Fruit fly (Drosophila melanogaster) whole organism, prepupa: ENCODE data around the gene CG18661.

Experiments used
- CG10669 ChIP-seq: fragments of 200-800 bp; sonication (Bioruptor generic); optimal IDR thresholded peaks from 3 replicates; lab custom pipeline; 2018; ENCODE audit warnings: missing biosample characterization, mild to moderate bottlenecking, missing genetic modification characterization, moderate library complexity
- CG11762 ChIP-seq: fragments of 200-800 bp; sonication (Bioruptor generic); optimal IDR thresholded peaks from 3 replicates; lab custom pipeline; 2016; ENCODE audit warnings: missing biosample characterization, missing genetic modification characterization; ENCODE audit not compliant: insufficient read depth
- CG15336 ChIP-seq: fragments of 200-800 bp; sonication (Bioruptor generic); IDR thresholded peaks from 2 replicates; pipeline ENCODE4 v1.3.6; 2022; ENCODE audit warnings: missing biosample characterization, missing genetic modification characterization
- CG3032 ChIP-seq: fragments of 200-800 bp; optimal IDR thresholded peaks from 2 replicates; lab custom pipeline; 2019; ENCODE audit warnings: missing biosample characterization, mild to moderate bottlenecking, missing genetic modification characterization, moderate library complexity
- CG32006 ChIP-seq: fragments of 200-800 bp; sonication (Bioruptor generic); optimal IDR thresholded peaks from 3 replicates; lab custom pipeline; 2017; ENCODE audit warnings: missing biosample characterization, mild to moderate bottlenecking, missing genetic modification characterization
- CG3919 ChIP-seq: fragments of 200-800 bp; sonication (Bioruptor generic); optimal IDR thresholded peaks from 3 replicates; lab custom pipeline; 2016; ENCODE audit warnings: missing biosample characterization, missing genetic modification characterization
- CG4318 ChIP-seq: fragments of 200-800 bp; sonication (Bioruptor generic); optimal IDR thresholded peaks from 3 replicates; lab custom pipeline; 2017; ENCODE audit warnings: missing biosample characterization, mild to moderate bottlenecking, missing genetic modification characterization
- CG6163 ChIP-seq: fragments of 200-800 bp; sonication (Bioruptor generic); IDR thresholded peaks from 3 replicates; pipeline ENCODE4 v1.3.6; 2022; ENCODE audit warnings: missing biosample characterization, missing genetic modification characterization
- CG6792 ChIP-seq: fragments of 200-800 bp; sonication (Bioruptor generic); optimal IDR thresholded peaks from 3 replicates; lab custom pipeline; 2016; ENCODE audit warnings: missing biosample characterization, missing genetic modification characterization
- CG6854 ChIP-seq: fragments of 200-800 bp; sonication (Bioruptor generic); optimal IDR thresholded peaks from 2 replicates; lab custom pipeline; 2017; ENCODE audit warnings: missing biosample characterization, mild to moderate bottlenecking, missing genetic modification characterization
- CG7368 ChIP-seq: fragments of 200-800 bp; sonication (Bioruptor generic); optimal IDR thresholded peaks from 3 replicates; lab custom pipeline; 2016; ENCODE audit warnings: missing biosample characterization, missing genetic modification characterization
- CG8119 ChIP-seq: fragments of 200-800 bp; sonication (Bioruptor generic); IDR thresholded peaks from 3 replicates; pipeline ENCODE4 v1.3.6; 2022; ENCODE audit warnings: missing biosample characterization, missing genetic modification characterization
- CG8319 ChIP-seq: fragments of 200-800 bp; sonication (Bioruptor generic); optimal IDR thresholded peaks from 3 replicates; lab custom pipeline; 2016; ENCODE audit warnings: missing biosample characterization, missing genetic modification characterization
- CG9139 ChIP-seq: fragments of 200-800 bp; sonication (Bioruptor generic); optimal IDR thresholded peaks from 3 replicates; lab custom pipeline; 2017; ENCODE audit warnings: missing biosample characterization, mild to moderate bottlenecking, missing genetic modification characterization
- Eip78C ChIP-seq: fragments of 200-800 bp; sonication (Bioruptor generic); peaks from one replicate; lab custom pipeline; 2016; ENCODE audit warnings: missing biosample characterization, missing genetic modification characterization
- Eip93F ChIP-seq: fragments of 200-800 bp; sonication (Bioruptor generic); optimal IDR thresholded peaks from 2 replicates; lab custom pipeline; 2016; ENCODE audit warnings: missing biosample characterization, mild to moderate bottlenecking, missing genetic modification characterization
- Ets21C ChIP-seq: fragments of 200-800 bp; sonication (Bioruptor generic); optimal IDR thresholded peaks from 3 replicates; lab custom pipeline; 2016; ENCODE audit warnings: missing biosample characterization, missing genetic modification characterization
- Ets96B ChIP-seq: fragments of 200-800 bp; optimal IDR thresholded peaks from 2 replicates; lab custom pipeline; 2019; ENCODE audit warnings: missing biosample characterization, mild to moderate bottlenecking, missing genetic modification characterization, moderate library complexity
- Gug ChIP-seq: fragments of 200-800 bp; sonication (Bioruptor generic); IDR thresholded peaks from 2 replicates; pipeline ENCODE4 v1.3.6; 2022; ENCODE audit warnings: missing biosample characterization, missing genetic modification characterization
- Hr39 ChIP-seq: fragments of 200-800 bp; sonication (Bioruptor generic); optimal IDR thresholded peaks from 2 replicates; lab custom pipeline; 2016; ENCODE audit warnings: missing biosample characterization, missing genetic modification characterization
- Hr4 ChIP-seq: fragments of 200-800 bp; sonication (Bioruptor generic); optimal IDR thresholded peaks from 3 replicates; lab custom pipeline; 2016; ENCODE audit warnings: missing biosample characterization, missing genetic modification characterization
- Lpt ChIP-seq: fragments of 200-800 bp; sonication (Bioruptor generic); optimal IDR thresholded peaks from 3 replicates; lab custom pipeline; 2016; ENCODE audit warnings: missing biosample characterization, missing genetic modification characterization
- Met ChIP-seq: fragments of 200-800 bp; sonication (Bioruptor generic); optimal IDR thresholded peaks from 3 replicates; lab custom pipeline; 2016; ENCODE audit warnings: missing biosample characterization, missing genetic modification characterization
- OdsH ChIP-seq: fragments of 200-800 bp; sonication (Bioruptor generic); optimal IDR thresholded peaks from 3 replicates; lab custom pipeline; 2016; ENCODE audit warnings: missing biosample characterization, missing genetic modification characterization
- Smox ChIP-seq: fragments of 200-800 bp; sonication (Bioruptor generic); optimal IDR thresholded peaks from 3 replicates; lab custom pipeline; 2016; ENCODE audit warnings: missing biosample characterization, missing genetic modification characterization
- Sox102F ChIP-seq: fragments of 200-800 bp; sonication (Bioruptor generic); optimal IDR thresholded peaks from 2 replicates; lab custom pipeline; 2016; ENCODE audit warnings: missing biosample characterization, mild to moderate bottlenecking, missing genetic modification characterization
- Sox15 ChIP-seq: fragments of 200-800 bp; sonication (Bioruptor generic); optimal IDR thresholded peaks from 3 replicates; lab custom pipeline; 2016; ENCODE audit warnings: missing biosample characterization, missing genetic modification characterization
- eg ChIP-seq: fragments of 200-800 bp; sonication (Bioruptor generic); IDR thresholded peaks from 3 replicates; pipeline ENCODE4 v1.3.6; 2022; ENCODE audit warnings: missing biosample characterization, missing genetic modification characterization
- fd85E ChIP-seq: fragments of 200-800 bp; sonication (Bioruptor generic); optimal IDR thresholded peaks from 3 replicates; lab custom pipeline; 2016; ENCODE audit warnings: missing biosample characterization, missing genetic modification characterization
- fkh ChIP-seq: fragments of 200-800 bp; sonication (Bioruptor generic); optimal IDR thresholded peaks from 3 replicates; lab custom pipeline; 2017; ENCODE audit warnings: missing biosample characterization, mild to moderate bottlenecking, missing genetic modification characterization, moderate library complexity
- pdm3 ChIP-seq: fragments of 200-800 bp; sonication (Bioruptor generic); optimal IDR thresholded peaks from 3 replicates; lab custom pipeline; 2016; ENCODE audit warnings: missing biosample characterization, missing genetic modification characterization
- salr ChIP-seq, 2 experiments: fragments of 200-800 bp; sonication (Bioruptor generic); optimal IDR thresholded peaks; 3 replicates each; lab custom pipeline; 2016 to 2018; ENCODE audit warnings: missing biosample characterization in 2 of 2, missing genetic modification characterization in 2 of 2, mild to moderate bottlenecking in 1 of 2
- ss ChIP-seq, 2 experiments: fragments of 200-800 bp; sonication (Bioruptor generic); optimal IDR thresholded peaks; 2 replicates in 1 of 2; 3 replicates in 1 of 2; lab custom pipeline; 2017 to 2018; ENCODE audit warnings: mild to moderate bottlenecking in 2 of 2, missing biosample characterization in 2 of 2, missing genetic modification characterization in 2 of 2, moderate library complexity in 1 of 2
- svp ChIP-seq: fragments of 200-800 bp; sonication (Bioruptor generic); peaks from one replicate; lab custom pipeline; 2016; ENCODE audit warnings: missing biosample characterization, missing genetic modification characterization
- vri ChIP-seq: fragments of 200-800 bp; sonication (Bioruptor generic); optimal IDR thresholded peaks from 3 replicates; lab custom pipeline; 2016; ENCODE audit warnings: missing biosample characterization, mild to moderate bottlenecking, missing genetic modification characterization

Gene CG18661

dm6 chr2L:8952194-8953037 lies 45.0 kb upstream of the CG18661 start (continued):
- peak; percentile 76 for TF ChIP-seq CG6163
- TF ChIP-seq fd85E: peak; percentile 40
- TF ChIP-seq Ets21C (GFP tag; lab: Kevin White, UChicago): peak; percentile 54
- peak; percentile 67 for TF ChIP-seq CG6792 (GFP tag; lab: Kevin White, UChicago)
- TF ChIP-seq Smox: peak; percentile 55
- TF ChIP-seq Hr39 (GFP tag; lab: Kevin White, UChicago): peak; percentile 66
- no peak for TF ChIP-seq CG6854 (GFP tag; lab: Kevin White, UChicago)
- peak; percentile 33 for TF ChIP-seq CG10669 (GFP tag; lab: Kevin White, UChicago)
- peak; percentile 77 for TF ChIP-seq Sox102F
- TF ChIP-seq CG8319 (GFP tag; lab: Kevin White, UChicago): peak; percentile 36
- TF ChIP-seq eg (GFP tag; lab: Robert Waterston, UW): peak; percentile 42; the same call in 1 of the 3 replicates
- TF ChIP-seq CG11762 (GFP tag; lab: Kevin White, UChicago): peak; percentile 41
- peak; percentile 40 for TF ChIP-seq Lpt (GFP tag; lab: Kevin White, UChicago)
- peak; percentile 31 for TF ChIP-seq CG7368 (GFP tag; lab: Kevin White, UChicago)
- TF ChIP-seq CG32006 (GFP tag; lab: Kevin White, UChicago): peak; percentile 54
- TF ChIP-seq CG15336: peak; percentile 65
- no peak; the same call in 2 of the 3 replicates for TF ChIP-seq CG8119 (GFP tag; lab: Robert Waterston, UW)
- no peak for TF ChIP-seq CG4318 (GFP tag; lab: Kevin White, UChicago)
- TF ChIP-seq vri (GFP tag; lab: Kevin White, UChicago): peak; percentile 80
- TF ChIP-seq Gug (GFP tag; lab: Robert Waterston, UW): peak; percentile 65
- TF ChIP-seq CG3919: peak; percentile 61
- peak; percentile 70 for TF ChIP-seq pdm3 (GFP tag; lab: Kevin White, UChicago)
- TF ChIP-seq OdsH: peak; percentile 64
- TF ChIP-seq CG9139 (GFP tag; lab: Kevin White, UChicago): no peak
- TF ChIP-seq Met (GFP tag; lab: Kevin White, UChicago): peak; percentile 65
- no peak for TF ChIP-seq ss (GFP tag; optimal IDR thresholded peaks at IDR 0.05; lab: Kevin White, UChicago)
- TF ChIP-seq Ets96B (tag; lab: Kevin White, UChicago): no peak
- TF ChIP-seq salr (GFP tag; optimal IDR thresholded peaks at IDR 0.05; lab: Kevin White, UChicago): peak in 1 of 2 experiments; percentile 32

dm6 chr2L:8955597-8956335 lies 41.6 kb upstream of the CG18661 start:
- TF ChIP-seq Hr39 (GFP tag; lab: Kevin White, UChicago) (no peak), Sox15 (GFP tag; lab: Kevin White, UChicago) (no peak), fkh (GFP tag; lab: Kevin White, UChicago) (peak; percentile 66)

DNA sequence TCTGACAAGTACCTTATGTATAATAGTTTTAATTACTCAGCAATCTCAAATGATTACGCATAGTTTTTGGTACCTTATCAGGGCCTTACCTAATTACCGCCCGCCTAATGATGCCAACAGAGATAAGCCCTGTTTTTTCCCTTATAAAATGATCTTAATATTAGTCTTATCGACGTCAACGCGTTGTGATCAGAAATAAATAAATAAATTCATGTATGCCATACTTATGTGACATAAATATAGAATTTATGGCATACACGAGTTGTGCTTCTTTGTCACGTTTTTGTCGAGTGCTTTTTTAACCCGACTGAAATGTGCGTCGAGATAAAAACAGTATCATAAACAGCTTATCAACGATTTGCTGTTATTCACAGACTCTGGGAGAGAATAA lies 41.1 kb upstream of the CG18661 start:
- TF ChIP-seq CG32006 (GFP tag; lab: Kevin White, UChicago) (no peak), Eip78C (GFP tag; lab: Kevin White, UChicago) (peak; percentile 25), Eip93F (no peak), CG6163 (no peak), Met (GFP tag; lab: Kevin White, UChicago) (no peak), CG8119 (GFP tag; lab: Robert Waterston, UW) (no peak), CG3032 (no peak), CG6854 (GFP tag; lab: Kevin White, UChicago) (no peak), Sox102F (no peak), svp (peak; percentile 53), Hr4 (GFP tag; lab: Kevin White, UChicago) (no peak), CG9139 (GFP tag; lab: Kevin White, UChicago) (no peak), vri (GFP tag; lab: Kevin White, UChicago) (no peak), Hr39 (GFP tag; lab: Kevin White, UChicago) (no peak), CG6792 (GFP tag; lab: Kevin White, UChicago) (no peak)
